Fruit fly (Drosophila melanogaster) whole organism, embryonic: ENCODE measurements around the gene Fign.

ENCODE experiments used
- Ada2b ChIP-seq: fragments of 200-800 bp; sonication (Bioruptor generic); IDR thresholded peaks from 2 replicates; pipeline ENCODE4 v1.3.6; 2022; ENCODE audit warnings: missing biosample characterization, missing genetic modification characterization
- Aef1 ChIP-seq: fragments of 200-800 bp; sonication (Bioruptor generic); IDR thresholded peaks from 3 replicates; pipeline ENCODE4 v1.3.6; 2022; ENCODE audit warnings: missing biosample characterization, missing genetic modification characterization
- Awh ChIP-seq: fragments of 200-800 bp; sonication (Bioruptor generic); IDR thresholded peaks from 2 replicates; pipeline ENCODE4, ENCODE4 v1.3.6; 2022; ENCODE audit warnings: missing biosample characterization, missing genetic modification characterization
- CG10366 ChIP-seq: fragments of 200-800 bp; sonication (Bioruptor generic); IDR thresholded peaks from 2 replicates; pipeline ENCODE4 v1.3.6; 2022; ENCODE audit warnings: missing biosample characterization, missing genetic modification characterization
- CG10462 ChIP-seq: fragments of 200-800 bp; sonication (Bioruptor generic); optimal IDR thresholded peaks from 2 replicates; lab custom pipeline; 2016; ENCODE audit warnings: missing biosample characterization, missing genetic modification characterization
- CG11456 ChIP-seq: fragments of 200-800 bp; sonication (Bioruptor generic); IDR thresholded peaks from 3 replicates; pipeline ENCODE4 v1.3.6; 2022; ENCODE audit warnings: missing biosample characterization, missing genetic modification characterization
- CG11695 ChIP-seq: fragments of 200-800 bp; sonication (Bioruptor generic); IDR thresholded peaks from 3 replicates; pipeline ENCODE4 v1.3.6; 2022; ENCODE audit warnings: missing biosample characterization, missing genetic modification characterization
- CG13424 ChIP-seq: fragments of 200-800 bp; sonication (Bioruptor generic); optimal IDR thresholded peaks from 2 replicates; lab custom pipeline; 2019; ENCODE audit warnings: missing biosample characterization, mild to moderate bottlenecking, missing genetic modification characterization, moderate library complexity
- CG13894 ChIP-seq: fragments of 200-800 bp; sonication (Bioruptor generic); optimal IDR thresholded peaks from 3 replicates; lab custom pipeline; 2018; ENCODE audit warnings: missing biosample characterization, mild to moderate bottlenecking, missing genetic modification characterization, moderate library complexity
- CG14050 ChIP-seq: fragments of 200-800 bp; sonication (Bioruptor generic); IDR thresholded peaks from 3 replicates; pipeline ENCODE4 v1.3.6; 2022; ENCODE audit warnings: missing biosample characterization, missing genetic modification characterization
- CG17361 ChIP-seq: fragments of 200-800 bp; sonication (Bioruptor generic); IDR thresholded peaks from 3 replicates; pipeline ENCODE4 v1.3.6; 2022; ENCODE audit warnings: missing biosample characterization, missing genetic modification characterization
- CG1792 ChIP-seq: fragments of 200-800 bp; sonication (Bioruptor generic); optimal IDR thresholded peaks from 2 replicates; lab custom pipeline; 2016; ENCODE audit warnings: missing biosample characterization, missing genetic modification characterization
- CG18764 ChIP-seq: fragments of 200-800 bp; sonication (Bioruptor generic); optimal IDR thresholded peaks from 3 replicates; lab custom pipeline; 2016; ENCODE audit warnings: missing biosample characterization, missing genetic modification characterization
- CG2875 ChIP-seq: fragments of 200-800 bp; sonication (Bioruptor generic); optimal IDR thresholded peaks from 2 replicates; lab custom pipeline; 2017; ENCODE audit warnings: missing biosample characterization, mild to moderate bottlenecking, missing genetic modification characterization, missing genetic modification reagents
- CG2889 ChIP-seq: fragments of 200-800 bp; sonication (Bioruptor generic); IDR thresholded peaks from 3 replicates; pipeline ENCODE4 v1.3.6; 2022; ENCODE audit warnings: missing biosample characterization, missing genetic modification characterization
- CG4424 ChIP-seq: fragments of 200-800 bp; sonication (Bioruptor generic); optimal IDR thresholded peaks from 3 replicates; lab custom pipeline; 2016; ENCODE audit warnings: missing biosample characterization, missing genetic modification characterization
- CG5180 ChIP-seq: fragments of 200-800 bp; sonication (Bioruptor generic); optimal IDR thresholded peaks from 3 replicates; lab custom pipeline; 2017; ENCODE audit warnings: missing biosample characterization, missing genetic modification characterization, mild to moderate bottlenecking, moderate library complexity, missing genetic modification reagents
- CG7271 ChIP-seq: fragments of 200-800 bp; sonication (Bioruptor generic); optimal IDR thresholded peaks from 2 replicates; lab custom pipeline; 2018; ENCODE audit warnings: missing biosample characterization, mild to moderate bottlenecking, missing genetic modification characterization, moderate library complexity
- CG7357 ChIP-seq: fragments of 200-800 bp; sonication (Bioruptor generic); IDR thresholded peaks from 3 replicates; pipeline ENCODE4 v1.3.6; 2022; ENCODE audit warnings: missing biosample characterization, missing genetic modification characterization
- CG7963 ChIP-seq: fragments of 200-800 bp; sonication (Bioruptor generic); IDR thresholded peaks from 3 replicates; pipeline ENCODE4 v1.3.6; 2022; ENCODE audit warnings: missing biosample characterization, missing genetic modification characterization; ENCODE audit not compliant: partially characterized antibody
- CG8478 ChIP-seq: fragments of >200 bp; optimal IDR thresholded peaks from 2 replicates; lab custom pipeline; 2018
- Dbx ChIP-seq: fragments of 200-800 bp; sonication (Bioruptor generic); IDR thresholded peaks from 3 replicates; pipeline ENCODE4 v1.3.6; 2022; ENCODE audit warnings: missing biosample characterization, missing genetic modification characterization
- E2f1 ChIP-seq: fragments of 200-800 bp; sonication (Bioruptor generic); IDR thresholded peaks from 2 replicates; pipeline ENCODE4 v1.3.6; 2022; ENCODE audit warnings: missing biosample characterization, missing genetic modification characterization
- H15 ChIP-seq: fragments of 200-800 bp; sonication (Bioruptor generic); IDR thresholded peaks from 3 replicates; pipeline ENCODE4 v1.3.6; 2022; ENCODE audit warnings: missing biosample characterization, missing genetic modification characterization
- HHEX ChIP-seq: fragments of 200-800 bp; sonication (Bioruptor generic); optimal IDR thresholded peaks from 3 replicates; lab custom pipeline; 2017; ENCODE audit warnings: missing biosample characterization, mild to moderate bottlenecking, missing genetic modification characterization, missing genetic modification reagents
- HLH54F ChIP-seq: fragments of 200-800 bp; sonication (Bioruptor generic); optimal IDR thresholded peaks from 3 replicates; lab custom pipeline; 2016; ENCODE audit warnings: missing biosample characterization, missing genetic modification characterization
- HmgZ ChIP-seq: fragments of 200-800 bp; sonication (Bioruptor generic); optimal IDR thresholded peaks from 2 replicates; lab custom pipeline; 2018; ENCODE audit warnings: missing biosample characterization, mild to moderate bottlenecking, missing genetic modification characterization
- Kr ChIP-seq: fragments of 200-800 bp; sonication (Bioruptor generic); optimal IDR thresholded peaks from 2 replicates; lab custom pipeline; 2017; ENCODE audit warnings: missing biosample characterization, mild to moderate bottlenecking, missing genetic modification characterization
- Vsx1 ChIP-seq: fragments of 200-800 bp; sonication (Bioruptor generic); optimal IDR thresholded peaks from 2 replicates; lab custom pipeline; 2017; ENCODE audit warnings: missing biosample characterization, mild to moderate bottlenecking, missing genetic modification characterization, missing genetic modification reagents
- Xbp1 ChIP-seq: fragments of 200-800 bp; sonication (Bioruptor generic); optimal IDR thresholded peaks from 3 replicates; lab custom pipeline; 2016; ENCODE audit warnings: missing biosample characterization, mild to moderate bottlenecking, missing genetic modification characterization
- aop ChIP-seq: fragments of 200-800 bp; sonication (Bioruptor generic); IDR thresholded peaks from 2 replicates; pipeline ENCODE4 v1.3.6; 2022; ENCODE audit warnings: missing biosample characterization, missing genetic modification characterization
- ase ChIP-seq: fragments of 200-800 bp; sonication (Bioruptor generic); IDR thresholded peaks from 3 replicates; pipeline ENCODE4 v1.3.6; 2022; ENCODE audit warnings: missing biosample characterization, missing genetic modification characterization
- dimm ChIP-seq: fragments of 200-800 bp; sonication (Bioruptor generic); IDR thresholded peaks from 2 replicates; pipeline ENCODE4 v1.3.6; 2022; ENCODE audit warnings: missing biosample characterization, missing genetic modification characterization
- esg ChIP-seq: fragments of 200-800 bp; sonication (Bioruptor generic); conservative IDR thresholded peaks from 2 replicates; pipeline ENCODE4 v1.3.6; 2022; ENCODE audit warnings: missing biosample characterization, missing genetic modification characterization
- fru ChIP-seq: fragments of >200 bp; optimal IDR thresholded peaks from 2 replicates; lab custom pipeline; 2017
- gfzf ChIP-seq: fragments of 200-800 bp; sonication (Bioruptor generic); optimal IDR thresholded peaks from 2 replicates; lab custom pipeline; 2016; ENCODE audit warnings: missing biosample characterization, mild to moderate bottlenecking, missing genetic modification characterization, moderate library complexity
- gsb ChIP-seq: fragments of 200-800 bp; sonication (Bioruptor generic); IDR thresholded peaks from 2 replicates; pipeline ENCODE4 v1.3.6; 2022; ENCODE audit warnings: missing biosample characterization, missing genetic modification characterization
- inv ChIP-seq: fragments of 200-800 bp; sonication (Bioruptor generic); IDR thresholded peaks from 2 replicates; pipeline ENCODE4 v1.3.6; 2022; ENCODE audit warnings: missing biosample characterization, missing genetic modification characterization; ENCODE audit not compliant: partially characterized antibody
- jumu ChIP-seq: fragments of 200-800 bp; sonication (Bioruptor generic); optimal IDR thresholded peaks from 3 replicates; lab custom pipeline; 2016; ENCODE audit warnings: missing biosample characterization, missing genetic modification characterization
- lmd ChIP-seq: fragments of 200-800 bp; sonication (Bioruptor generic); IDR thresholded peaks from 2 replicates; pipeline ENCODE4 v1.3.6; 2022; ENCODE audit warnings: missing biosample characterization, missing genetic modification characterization
- nerfin-2 ChIP-seq: fragments of 200-800 bp; sonication (Bioruptor generic); IDR thresholded peaks from 2 replicates; pipeline ENCODE4 v1.3.6; 2022; ENCODE audit warnings: missing biosample characterization, missing genetic modification characterization; ENCODE audit not compliant: partially characterized antibody
- nmo ChIP-seq: fragments of 200-800 bp; sonication (Bioruptor generic); optimal IDR thresholded peaks from 2 replicates; lab custom pipeline; 2018; ENCODE audit warnings: missing biosample characterization, mild to moderate bottlenecking, missing genetic modification characterization, moderate library complexity
- pzg ChIP-seq: fragments of 200-800 bp; sonication (Bioruptor generic); optimal IDR thresholded peaks from 3 replicates; lab custom pipeline; 2018; ENCODE audit warnings: missing biosample characterization, mild to moderate bottlenecking, missing genetic modification characterization, moderate library complexity
- sens ChIP-seq: fragments of 200-800 bp; sonication (Bioruptor generic); peaks from one replicate; lab custom pipeline; 2016; ENCODE audit warnings: missing biosample characterization, missing genetic modification characterization
- sisA ChIP-seq: fragments of 200-800 bp; sonication (Bioruptor generic); IDR thresholded peaks from 2 replicates; pipeline ENCODE4 v1.3.6; 2022; ENCODE audit warnings: missing biosample characterization, missing genetic modification characterization
- slou ChIP-seq: fragments of 200-800 bp; sonication (Bioruptor generic); optimal IDR thresholded peaks from 3 replicates; lab custom pipeline; 2016; ENCODE audit warnings: missing biosample characterization, missing genetic modification characterization
- sr ChIP-seq: fragments of 200-800 bp; sonication (Bioruptor generic); IDR thresholded peaks from 3 replicates; pipeline ENCODE4 v1.3.6; 2022; ENCODE audit warnings: missing biosample characterization, missing genetic modification characterization
- stwl ChIP-seq: fragments of 200-800 bp; sonication (Bioruptor generic); optimal IDR thresholded peaks from 3 replicates; lab custom pipeline; 2018; ENCODE audit warnings: missing biosample characterization, mild to moderate bottlenecking, missing genetic modification characterization, moderate library complexity
- vfl ChIP-seq: fragments of 200-800 bp; sonication (Bioruptor generic); optimal IDR thresholded peaks from 2 replicates; lab custom pipeline; 2016; ENCODE audit warnings: missing biosample characterization, missing genetic modification characterization
- vnd ChIP-seq: fragments of 200-800 bp; sonication (Bioruptor generic); IDR thresholded peaks from 3 replicates; pipeline ENCODE4 v1.3.6; 2022; ENCODE audit warnings: missing biosample characterization, missing genetic modification characterization; ENCODE audit not compliant: partially characterized antibody

The Fign gene

dm6 chr2L:3338566-3339215 lies 19.0 kb upstream of the Fign start (continued):
- peak; percentile 80 for TF ChIP-seq Xbp1 (GFP tag; lab: Kevin White, UChicago)
- TF ChIP-seq CG7271 (tag; lab: Kevin White, UChicago) = peak; percentile 7
- no peak for TF ChIP-seq gfzf (GFP tag; lab: Kevin White, UChicago)
- TF ChIP-seq CG8478 = peak; percentile 39
- TF ChIP-seq CG10366 (GFP tag; lab: Robert Waterston, UW) = peak; percentile 75
- peak; percentile 43; the same call in 1 of the 3 replicates for TF ChIP-seq CG11456 (GFP tag; lab: Robert Waterston, UW)
- TF ChIP-seq ase = peak; percentile 76; the same call in 2 of the 3 replicates
- TF ChIP-seq vfl (GFP tag; lab: Kevin White, UChicago) = no peak
- peak; percentile 18; the same call in 1 of the 3 replicates for TF ChIP-seq CG14050
- TF ChIP-seq fru = no peak
- peak; percentile 14 for TF ChIP-seq CG5180 (GFP tag; lab: Kevin White, UChicago)
- peak; percentile 70 for TF ChIP-seq E2f1 (GFP tag; lab: Robert Waterston, UW)
- peak; percentile 30; the same call in 1 of the 2 replicates for TF ChIP-seq esg (GFP tag; lab: Robert Waterston, UW)
- TF ChIP-seq CG2875 = peak; percentile 85
- no peak for TF ChIP-seq sr (GFP tag; lab: Robert Waterston, UW)
- peak; percentile 88; the same call in 2 of the 3 replicates for TF ChIP-seq CG17361 (GFP tag; lab: Robert Waterston, UW)
- peak; percentile 88 for TF ChIP-seq jumu (GFP tag; lab: Kevin White, UChicago)
- TF ChIP-seq stwl (tag; lab: Kevin White, UChicago) = peak; percentile 9
- TF ChIP-seq nerfin-2 (GFP tag; lab: Robert Waterston, UW) = no peak
- no peak for TF ChIP-seq pzg (GFP tag; lab: Kevin White, UChicago)
- TF ChIP-seq CG13894 = no peak
- TF ChIP-seq sens (GFP tag; lab: Kevin White, UChicago) = peak; percentile 98
- no peak for TF ChIP-seq CG7963 (GFP tag; lab: Robert Waterston, UW)
- TF ChIP-seq slou = peak; percentile 6
- peak; percentile 33; the same call in 1 of the 3 replicates for TF ChIP-seq CG2889 (GFP tag; lab: Robert Waterston, UW)
- TF ChIP-seq CG1792 (GFP tag; lab: Kevin White, UChicago) = peak; percentile 63
- peak; percentile 91 for TF ChIP-seq sisA (GFP tag; lab: Robert Waterston, UW)
- TF ChIP-seq HHEX (GFP tag; lab: Kevin White, UChicago) = peak; percentile 68
- TF ChIP-seq Ada2b (GFP tag; lab: Robert Waterston, UW) = peak; percentile 65
- TF ChIP-seq vnd (GFP tag; lab: Robert Waterston, UW) = no peak
- peak; percentile 9 for TF ChIP-seq HLH54F
- peak; percentile 55; the same call in 2 of the 3 replicates for TF ChIP-seq Aef1 (GFP tag; lab: Robert Waterston, UW)
- TF ChIP-seq CG18764 = peak; percentile 85
- peak; percentile 9 for TF ChIP-seq HmgZ (tag; lab: Kevin White, UChicago)
- no peak for TF ChIP-seq gsb (GFP tag; lab: Robert Waterston, UW)
- TF ChIP-seq H15 = peak; percentile 83; the same call in 2 of the 3 replicates
- TF ChIP-seq dimm = 0 out of 2 replicates have a peak, but pooled peaks have one; percentile 10
- no peak for TF ChIP-seq Kr (GFP tag; lab: Kevin White, UChicago)
- peak; percentile 68 for TF ChIP-seq CG13424 (tag; lab: Kevin White, UChicago)
- TF ChIP-seq CG7357 = peak; percentile 61; the same call in 1 of the 3 replicates
- peak; percentile 89 for TF ChIP-seq nmo (GFP tag; lab: Kevin White, UChicago)
- TF ChIP-seq Vsx1 (GFP tag; lab: Kevin White, UChicago) = peak; percentile 54
- no peak for TF ChIP-seq inv (GFP tag; lab: Robert Waterston, UW)
- peak; percentile 72 for TF ChIP-seq CG10462 (GFP tag; lab: Kevin White, UChicago)
- TF ChIP-seq aop (GFP tag; lab: Robert Waterston, UW) = 0 out of 2 replicates have a peak, but pooled peaks have one; percentile 7
- no peak for TF ChIP-seq Dbx (GFP tag; lab: Robert Waterston, UW)
- peak; percentile 86 for TF ChIP-seq Awh (GFP tag; lab: Robert Waterston, UW)
- peak; percentile 91 for TF ChIP-seq CG4424 (GFP tag; lab: Kevin White, UChicago)
- peak; percentile 57; the same call in 1 of the 3 replicates for TF ChIP-seq CG11695 (GFP tag; lab: Robert Waterston, UW)
- peak; percentile 81 for TF ChIP-seq lmd
